Worm (Caenorhabditis elegans) whole organism, mixed stage, embryonic: ENCODE data around the gene C47E12.3.

Experiments used
- M03D4.4 ChIP-seq: sonication (generic microtip); optimal IDR thresholded peaks from 2 replicates; lab custom pipeline; 2017; ENCODE audit warnings: mild to moderate bottlenecking, missing genetic modification characterization, missing compliant biosample characterization
- blmp-1 ChIP-seq: fragments of 150-350 bp; optimal IDR thresholded peaks from 2 replicates; lab custom pipeline; 2014; ENCODE audit warnings: missing biosample characterization, missing genetic modification characterization
- ceh-83 ChIP-seq: fragments of 200-800 bp; sonication (Bioruptor generic); optimal IDR thresholded peaks from 2 replicates; lab custom pipeline; 2018; ENCODE audit warnings: mild to moderate bottlenecking, missing genetic modification characterization, missing compliant biosample characterization
- ces-1 ChIP-seq: fragments of 150-350 bp; optimal IDR thresholded peaks from 2 replicates; lab custom pipeline; 2014; ENCODE audit warnings: missing biosample characterization, missing genetic modification reagents, missing genetic modification characterization
- hlh-1 ChIP-seq: fragments of 150-350 bp; optimal IDR thresholded peaks from 2 replicates; lab custom pipeline; 2014; ENCODE audit warnings: missing biosample characterization, missing genetic modification reagents, missing genetic modification characterization
- lin-13 ChIP-seq: fragments of 150-350 bp; optimal IDR thresholded peaks from 2 replicates; lab custom pipeline; 2014; ENCODE audit warnings: missing biosample characterization, missing genetic modification characterization
- lsy-2 ChIP-seq: fragments of 150-350 bp; optimal IDR thresholded peaks from 2 replicates; lab custom pipeline; 2014; ENCODE audit warnings: missing biosample characterization, missing genetic modification characterization
- mab-5 ChIP-seq: fragments of 150-350 bp; optimal IDR thresholded peaks from 2 replicates; lab custom pipeline; 2014; ENCODE audit warnings: missing biosample characterization, missing genetic modification characterization
- mep-1 ChIP-seq: fragments of 150-350 bp; optimal IDR thresholded peaks from 2 replicates; lab custom pipeline; 2017; ENCODE audit warnings: missing biosample characterization, missing genetic modification reagents, missing genetic modification characterization, inconsistent platforms
- mls-2 ChIP-seq: sonication (generic microtip); optimal IDR thresholded peaks from 2 replicates; lab custom pipeline; 2016; ENCODE audit warnings: mild to moderate bottlenecking, missing genetic modification characterization, moderate library complexity, missing compliant biosample characterization
- nhr-12 ChIP-seq: fragments of 150-350 bp; optimal IDR thresholded peaks from 2 replicates; lab custom pipeline; 2014; ENCODE audit warnings: missing biosample characterization, missing genetic modification characterization
- nhr-2 ChIP-seq: fragments of 150-350 bp; optimal IDR thresholded peaks from 2 replicates; lab custom pipeline; 2014; ENCODE audit warnings: missing biosample characterization, missing genetic modification characterization
- nhr-237 ChIP-seq: fragments of 150-350 bp; optimal IDR thresholded peaks from 2 replicates; lab custom pipeline; 2014; ENCODE audit warnings: missing biosample characterization, missing genetic modification characterization
- nhr-28 ChIP-seq: fragments of 150-350 bp; optimal IDR thresholded peaks from 2 replicates; lab custom pipeline; 2014; ENCODE audit warnings: missing biosample characterization, missing genetic modification characterization
- sptf-1 ChIP-seq: sonication (generic microtip); optimal IDR thresholded peaks from 2 replicates; lab custom pipeline; 2017; ENCODE audit warnings: mild to moderate bottlenecking, missing genetic modification characterization, moderate library complexity, missing compliant biosample characterization
- tbx-8 ChIP-seq: fragments of 200-800 bp; sonication (Bioruptor generic); optimal IDR thresholded peaks from 2 replicates; lab custom pipeline; 2018; ENCODE audit warnings: mild to moderate bottlenecking, missing genetic modification characterization, moderate library complexity, missing compliant biosample characterization
- unc-120 ChIP-seq: sonication (generic microtip); optimal IDR thresholded peaks from 2 replicates; lab custom pipeline; 2017; ENCODE audit warnings: missing genetic modification characterization, missing compliant biosample characterization; ENCODE audit not compliant: poor library complexity, severe bottlenecking
- unc-39 ChIP-seq: fragments of 150-350 bp; optimal IDR thresholded peaks from 2 replicates; lab custom pipeline; 2014; ENCODE audit warnings: missing biosample characterization, missing genetic modification characterization
- zip-8 ChIP-seq: fragments of 150-350 bp; optimal IDR thresholded peaks from 2 replicates; lab custom pipeline; 2014; ENCODE audit warnings: missing biosample characterization, missing genetic modification characterization
- ztf-11 ChIP-seq: fragments of 150-350 bp; optimal IDR thresholded peaks from 2 replicates; lab custom pipeline; 2014; ENCODE audit warnings: missing biosample characterization, missing genetic modification characterization

Gene C47E12.3

ce11 chrIV:9974392-9974791 lies 27.3 kb downstream of the C47E12.3 start, which contains the start of gene C47E12.9:
TSS of gene C47E12.9 (plus strand) at chrIV:9974692.
- TF ChIP-seq lin-13 (no peak), blmp-1 (tag; lab: Kevin White, UChicago) (no peak), zip-8 (no peak), nhr-2 (tag; lab: Kevin White, UChicago) (no peak), ceh-83 (no peak)

DNA sequence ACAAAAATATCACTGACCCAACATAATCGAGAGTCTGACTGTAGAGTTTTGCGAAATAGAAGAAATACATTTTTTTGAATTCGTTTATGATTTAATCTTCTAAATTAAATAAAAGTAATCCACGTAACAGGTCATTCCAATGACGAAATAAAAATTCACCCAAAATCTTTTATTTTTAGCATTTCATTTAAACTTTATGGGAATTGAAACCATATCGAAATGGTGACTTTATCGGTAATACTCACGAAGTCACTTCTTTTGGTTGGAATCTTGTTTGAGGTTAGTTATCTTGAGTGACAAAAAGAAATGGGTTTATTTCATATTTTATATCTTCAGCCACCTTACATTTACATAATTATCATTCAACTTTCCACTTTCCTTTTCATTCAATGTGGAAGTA lies 29.0 kb downstream of the C47E12.3 start, which contains the start of the genes C47E12.12 and C47E12.10:
TSS of gene C47E12.12 (minus strand) at position 101 of the 400 bp plus-strand sequence.
TSS of gene C47E12.10 (plus strand) at position 172 of the 400 bp plus-strand sequence.
- TF ChIP-seq unc-120 (tag; lab: Kevin White, UChicago) (no peak), mab-5 (no peak), unc-39 (no peak), ztf-11 (tag; lab: Kevin White, UChicago) (no peak)

DNA sequence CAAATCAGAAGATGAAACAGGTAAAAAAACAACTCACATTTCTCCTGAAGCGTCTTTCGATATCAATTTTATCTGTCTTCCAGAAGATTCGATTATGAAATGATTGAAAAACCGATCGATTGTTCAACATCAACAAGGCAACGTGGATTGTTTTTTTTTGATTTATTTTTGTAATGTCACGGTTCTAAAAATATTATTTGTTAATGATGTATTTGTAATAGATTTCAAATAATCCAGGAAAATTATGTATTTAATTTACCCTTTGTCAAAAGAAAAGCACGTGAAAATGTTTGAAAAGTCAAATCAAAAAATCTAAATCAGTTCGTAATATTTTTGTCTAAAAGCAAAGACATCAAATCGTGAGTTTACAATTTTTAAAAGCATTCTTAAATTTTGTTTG lies 32.6 kb downstream of the C47E12.3 start, which contains the start of the genes kin-5 and C47E12.11:
TSS of gene kin-5 (minus strand) at position 101 of the 400 bp plus-strand sequence.
TSS of gene C47E12.11 (plus strand) at position 320 of the 400 bp plus-strand sequence.
- TF ChIP-seq mls-2 (tag; lab: Kevin White, UChicago), result no peak
- TF ChIP-seq ces-1 (GFP tag; lab: Kevin White, UChicago), result no peak
- no peak for TF ChIP-seq nhr-237 (tag; lab: Kevin White, UChicago)
- TF ChIP-seq nhr-2 (tag; lab: Kevin White, UChicago), result no peak
- no peak for TF ChIP-seq unc-120 (tag; lab: Kevin White, UChicago)
- TF ChIP-seq mep-1 (tag; lab: Kevin White, UChicago), result no peak
- TF ChIP-seq nhr-28 (tag; lab: Kevin White, UChicago), result no peak
- no peak for TF ChIP-seq tbx-8 (GFP tag; lab: Kevin White, UChicago)
- no peak for TF ChIP-seq hlh-1 (tag; lab: Kevin White, UChicago)
- TF ChIP-seq nhr-12 (tag; lab: Kevin White, UChicago), result no peak
- no peak for TF ChIP-seq sptf-1 (tag; lab: Kevin White, UChicago)
- TF ChIP-seq lin-13, result no peak
- no peak for TF ChIP-seq lsy-2 (tag; lab: Kevin White, UChicago)
- TF ChIP-seq mab-5, result no peak

ce11 chrIV:9963945-9964344 lies 37.7 kb downstream of the C47E12.3 start, which contains the start of gene T13H10.2:
TSS of gene T13H10.2 (plus strand) at chrIV:9964245.
- TF ChIP-seq sptf-1 (tag; lab: Kevin White, UChicago) (no peak), nhr-237 (tag; lab: Kevin White, UChicago) (no peak), tbx-8 (GFP tag; lab: Kevin White, UChicago) (no peak)

DNA sequence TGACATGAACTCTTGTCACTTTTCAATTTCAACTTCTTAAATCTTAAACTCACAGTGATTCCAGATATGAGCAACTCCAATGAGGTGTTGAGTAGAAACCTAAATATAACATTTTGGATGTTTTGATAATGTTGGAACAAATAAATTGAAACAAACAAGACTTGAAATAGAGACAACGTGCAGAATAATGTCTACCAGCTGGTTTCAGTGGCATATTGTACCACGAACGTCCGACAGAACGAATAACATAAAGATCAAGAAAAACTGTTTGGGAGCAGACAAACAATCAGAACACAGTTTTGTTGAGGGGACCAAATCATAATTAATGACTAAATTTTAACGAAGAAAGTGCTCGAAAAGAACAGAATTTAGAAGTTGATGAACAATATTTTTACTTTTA lies 48.3 kb downstream of the C47E12.3 start, which contains the start of gene gon-1:
TSS of gene gon-1 (minus strand) at position 101 of the 400 bp plus-strand sequence.
- no peak for TF ChIP-seq nhr-2 (tag; lab: Kevin White, UChicago)
- no peak for TF ChIP-seq nhr-237 (tag; lab: Kevin White, UChicago)
- no peak for TF ChIP-seq M03D4.4 (tag; lab: Kevin White, UChicago)
- no peak for TF ChIP-seq nhr-28 (tag; lab: Kevin White, UChicago)
